Worm (Caenorhabditis elegans): ENCODE results near the gene ora-1.

Gene ora-1

ce11 chrIV:8019772-8020496 is 42.2 kb downstream of the ora-1 start, which contains the start of gene dnc-4:
Gene dnc-4, minus strand, starts transcription at chrIV:8019808.
- TF ChIP-seq hmbx-1 (tag; optimal IDR thresholded peaks at IDR 0.05) = no peak
- TF ChIP-seq F13C5.2 (tag; optimal IDR thresholded peaks at IDR 0.05) = peak; percentile 22
- peak; percentile 40; the same call in 1 of the 2 replicates for TF ChIP-seq tbx-37 (GFP tag; conservative IDR thresholded peaks at IDR 0.05)

ce11 chrIV:8022035-8022673 is 44.5 kb downstream of the ora-1 start, which contains the start of gene C26B2.2:
Gene C26B2.2, minus strand, starts transcription at chrIV:8022122.
- TF ChIP-seq scrt-1 (GFP tag; IDR thresholded peaks at IDR 0.05) = no peak
- no peak for TF ChIP-seq pes-1 (GFP tag; IDR thresholded peaks at IDR 0.05)
- TF ChIP-seq ceh-36 (tag; optimal IDR thresholded peaks at IDR 0.05) = peak; percentile 55
- no peak for TF ChIP-seq flt-1 (GFP tag; IDR thresholded peaks at IDR 0.05)
- TF ChIP-seq sea-1 (GFP tag; conservative IDR thresholded peaks at IDR 0.05) = no peak

- TF ChIP-seq ama-1 (optimal IDR thresholded peaks at IDR 0.05) (no peak), aly-1 (tag; optimal IDR thresholded peaks at IDR 0.05) (no peak), hmbx-1 (tag; optimal IDR thresholded peaks at IDR 0.05) (no peak), ets-7 (tag; optimal IDR thresholded peaks at IDR 0.05) (no peak)
These were observed 46.2 kb downstream of the ora-1 start for ce11 chrIV:8023861-8024260.

- no peak for TF ChIP-seq F13C5.2 (tag; optimal IDR thresholded peaks at IDR 0.05)
- TF ChIP-seq tbx-37 (GFP tag; conservative IDR thresholded peaks at IDR 0.05) = no peak
- TF ChIP-seq tbx-11 (GFP tag; IDR thresholded peaks at IDR 0.05) = no peak
- no peak for TF ChIP-seq hmg-4 (GFP tag; optimal IDR thresholded peaks at IDR 0.05)
- TF ChIP-seq ceh-13 (GFP tag; optimal IDR thresholded peaks at IDR 0.05) = no peak
- TF ChIP-seq ets-7 (tag; optimal IDR thresholded peaks at IDR 0.05) = no peak
- no peak for TF ChIP-seq flt-1 (GFP tag; IDR thresholded peaks at IDR 0.05)
- TF ChIP-seq ceh-36 (tag; optimal IDR thresholded peaks at IDR 0.05) = no peak
- no peak for TF ChIP-seq sea-1 (GFP tag; conservative IDR thresholded peaks at IDR 0.05)
- no peak for TF ChIP-seq B0310.2 (tag; optimal IDR thresholded peaks at IDR 0.05)
- TF ChIP-seq hnd-1 (tag; optimal IDR thresholded peaks at IDR 0.05) = no peak
- no peak for TF ChIP-seq hmbx-1 (tag; optimal IDR thresholded peaks at IDR 0.05)
- TF ChIP-seq scrt-1 (GFP tag; IDR thresholded peaks at IDR 0.05) = no peak
- no peak for TF ChIP-seq pes-1 (GFP tag; IDR thresholded peaks at IDR 0.05)
- no peak for TF ChIP-seq tra-4 (tag; optimal IDR thresholded peaks at IDR 0.05)
- TF ChIP-seq ama-1 (optimal IDR thresholded peaks at IDR 0.05) = no peak
- TF ChIP-seq aly-1 (tag; optimal IDR thresholded peaks at IDR 0.05) = no peak
These were observed 48.7 kb downstream of the ora-1 start for ce11 chrIV:8026361-8026760.

- no peak for TF ChIP-seq hmbx-1 (tag; optimal IDR thresholded peaks at IDR 0.05)
- TF ChIP-seq ama-1 (optimal IDR thresholded peaks at IDR 0.05) = no peak
- no peak for TF ChIP-seq aly-1 (tag; optimal IDR thresholded peaks at IDR 0.05)
- no peak for TF ChIP-seq tbx-37 (GFP tag; conservative IDR thresholded peaks at IDR 0.05)
- no peak for TF ChIP-seq scrt-1 (GFP tag; IDR thresholded peaks at IDR 0.05)
- no peak for TF ChIP-seq tra-4 (tag; optimal IDR thresholded peaks at IDR 0.05)
- TF ChIP-seq flt-1 (GFP tag; IDR thresholded peaks at IDR 0.05) = no peak
- no peak for TF ChIP-seq hmg-4 (GFP tag; optimal IDR thresholded peaks at IDR 0.05)
- no peak for TF ChIP-seq pes-1 (GFP tag; IDR thresholded peaks at IDR 0.05)
- TF ChIP-seq ets-7 (tag; optimal IDR thresholded peaks at IDR 0.05) = no peak
- no peak for TF ChIP-seq F13C5.2 (tag; optimal IDR thresholded peaks at IDR 0.05)
- TF ChIP-seq tbx-11 (GFP tag; IDR thresholded peaks at IDR 0.05) = no peak
- no peak for TF ChIP-seq B0310.2 (tag; optimal IDR thresholded peaks at IDR 0.05)
- TF ChIP-seq ceh-36 (tag; optimal IDR thresholded peaks at IDR 0.05) = no peak
- no peak for TF ChIP-seq hnd-1 (tag; optimal IDR thresholded peaks at IDR 0.05)
- no peak for TF ChIP-seq sea-1 (GFP tag; conservative IDR thresholded peaks at IDR 0.05)
These were observed 49.7 kb downstream of the ora-1 start for ce11 chrIV:8027293-8027866.

- TF ChIP-seq pes-1 (GFP tag; IDR thresholded peaks at IDR 0.05) (no peak), tbx-11 (GFP tag; IDR thresholded peaks at IDR 0.05) (no peak), aly-1 (tag; optimal IDR thresholded peaks at IDR 0.05) (no peak), ceh-36 (tag; optimal IDR thresholded peaks at IDR 0.05) (no peak), hmg-4 (GFP tag; optimal IDR thresholded peaks at IDR 0.05) (no peak), tra-4 (tag; optimal IDR thresholded peaks at IDR 0.05) (no peak), flt-1 (GFP tag; IDR thresholded peaks at IDR 0.05) (no peak), hnd-1 (tag; optimal IDR thresholded peaks at IDR 0.05) (no peak), sea-1 (GFP tag; conservative IDR thresholded peaks at IDR 0.05) (no peak), scrt-1 (GFP tag; IDR thresholded peaks at IDR 0.05) (no peak), hmbx-1 (tag; optimal IDR thresholded peaks at IDR 0.05) (no peak), ceh-13 (GFP tag; optimal IDR thresholded peaks at IDR 0.05) (no peak), ama-1 (optimal IDR thresholded peaks at IDR 0.05) (no peak), F13C5.2 (tag; optimal IDR thresholded peaks at IDR 0.05) (no peak), ets-7 (tag; optimal IDR thresholded peaks at IDR 0.05) (no peak), B0310.2 (tag; optimal IDR thresholded peaks at IDR 0.05) (no peak), tbx-37 (GFP tag; conservative IDR thresholded peaks at IDR 0.05) (no peak)
These were observed 50.7 kb downstream of the ora-1 start for ce11 chrIV:8028372-8028771.

Data from whole organism, early embryonic.